Fruit fly (Drosophila melanogaster): ENCODE results near the gene Dbct.

The Dbct gene

DNA sequence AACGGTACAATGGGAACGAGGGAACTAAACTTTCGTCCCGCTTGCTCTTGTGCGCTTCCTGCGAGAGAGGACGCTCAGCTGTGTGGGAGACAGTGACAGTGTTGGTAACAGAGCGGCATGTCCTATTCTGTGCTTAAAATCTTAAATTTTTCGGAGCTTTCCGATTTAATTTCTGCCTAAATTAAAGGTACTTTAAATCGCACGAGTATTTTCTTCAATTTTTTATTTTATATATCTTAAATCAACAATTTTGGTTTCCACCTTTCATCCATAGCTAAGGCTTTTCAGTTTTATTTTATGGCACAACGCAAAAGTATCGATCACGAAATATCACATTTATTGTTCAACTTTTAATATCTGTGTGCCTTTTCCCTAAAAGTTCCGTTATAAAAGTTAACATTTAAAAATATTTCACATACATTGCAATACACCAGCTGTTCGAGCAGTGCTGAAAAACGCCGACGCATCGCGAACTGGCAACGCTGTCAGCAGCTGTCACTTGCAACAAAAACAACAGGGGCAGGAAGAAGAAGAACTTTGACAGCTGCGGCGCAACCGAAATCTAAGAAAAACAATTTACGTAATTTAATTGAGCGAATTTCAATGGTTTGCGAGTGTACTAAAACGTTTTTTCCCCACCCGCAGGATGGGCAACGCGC, 22.4 kb upstream of the Dbct start, which contains the start of the genes hiw and ND-B18 (continued):
- TF ChIP-seq CG8388 (GFP tag; optimal IDR thresholded peaks at IDR 0.05) (no peak), CG9437 (GFP tag; optimal IDR thresholded peaks at IDR 0.05) (no peak), slbo (GFP tag; IDR thresholded peaks at IDR 0.05) (no peak; the same call in 1 of the 2 replicates), CG17612 (GFP tag; IDR thresholded peaks at IDR 0.05) (no peak), TFAM (GFP tag; optimal IDR thresholded peaks at IDR 0.05) (no peak), Gug (GFP tag; IDR thresholded peaks at IDR 0.05) (no peak), Pdp1 (GFP tag; optimal IDR thresholded peaks at IDR 0.05) (peak in 1 of 2 experiments; percentile 93), Sox100B (GFP tag; optimal IDR thresholded peaks at IDR 0.05) (no peak), ken (GFP tag; IDR thresholded peaks at IDR 0.05) (0 out of 3 replicates have a peak, but pooled peaks have one; percentile 15), aop (GFP tag; IDR thresholded peaks at IDR 0.05) (no peak), CG4854 (GFP tag; optimal IDR thresholded peaks at IDR 0.05) (no peak), Optix (GFP tag; IDR thresholded peaks at IDR 0.05) (no peak), nmo (GFP tag; optimal IDR thresholded peaks at IDR 0.05) (peak; percentile 35), Trl (optimal IDR thresholded peaks at IDR 0.05) (peak; percentile 7 to 22), Trl (GFP tag; optimal IDR thresholded peaks at IDR 0.05) (peak; percentile 27), ttk (GFP tag; IDR thresholded peaks at IDR 0.05) (no peak), NFAT (GFP tag; IDR thresholded peaks at IDR 0.05) (no peak), Mad (GFP tag; optimal IDR thresholded peaks at IDR 0.05) (peak; percentile 29), z (GFP tag; IDR thresholded peaks at IDR 0.05) (no peak), CG8281 (tag; optimal IDR thresholded peaks at IDR 0.05) (no peak), Dll (GFP tag; IDR thresholded peaks at IDR 0.05; ENCODE audit: partially characterized antibody) (no peak), CG11398 (GFP tag; optimal IDR thresholded peaks at IDR 0.05) (no peak), bowl (GFP tag; IDR thresholded peaks at IDR 0.05) (no peak), Ravus (GFP tag; IDR thresholded peaks at IDR 0.05) (no peak), row (GFP tag; IDR thresholded peaks at IDR 0.05) (peak; percentile 23; the same call in 1 of the 3 replicates), hbn (GFP tag; IDR thresholded peaks at IDR 0.05; ENCODE audit: partially characterized antibody) (no peak), Hr3 (GFP tag; optimal IDR thresholded peaks at IDR 0.05) (peak; percentile 2), CG3726 (GFP tag; IDR thresholded peaks at IDR 0.05) (no peak), pb (GFP tag; optimal IDR thresholded peaks at IDR 0.05) (no peak), CG8478 (optimal IDR thresholded peaks at IDR 0.05) (no peak), Hmr (GFP tag; optimal IDR thresholded peaks at IDR 0.05) (peak; percentile 39), CG10543 (GFP tag; optimal IDR thresholded peaks at IDR 0.05) (no peak), MBD-R2 (GFP tag; IDR thresholded peaks at IDR 0.05) (peak; percentile 91), CG34422 (GFP tag; IDR thresholded peaks at IDR 0.05) (no peak; the same call in 2 of the 3 replicates), gcm2 (GFP tag; optimal IDR thresholded peaks at IDR 0.05) (no peak), Dbx (GFP tag; IDR thresholded peaks at IDR 0.05) (peak; percentile 45; the same call in 1 of the 3 replicates), twi (tag; optimal IDR thresholded peaks at IDR 0.05) (no peak), slou (GFP tag; optimal IDR thresholded peaks at IDR 0.05) (no peak), fru (optimal IDR thresholded peaks at IDR 0.05) (no peak), bab2 (GFP tag; optimal IDR thresholded peaks at IDR 0.05) (no peak), stwl (tag; optimal IDR thresholded peaks at IDR 0.05) (peak; percentile 72), CTCF (GFP tag; optimal IDR thresholded peaks at IDR 0.05) (peak; percentile 49), shn (GFP tag; optimal IDR thresholded peaks at IDR 0.05) (peak; percentile 4), knrl (GFP tag; IDR thresholded peaks at IDR 0.05; ENCODE audit: partially characterized antibody) (peak; percentile 20; the same call in 1 of the 3 replicates), Sry-β (GFP tag; optimal IDR thresholded peaks at IDR 0.05) (peak; percentile 72), vfl (GFP tag; optimal IDR thresholded peaks at IDR 0.05) (no peak), Ada2b (GFP tag; IDR thresholded peaks at IDR 0.05) (no peak), btn (GFP tag; optimal IDR thresholded peaks at IDR 0.05) (no peak), CG6683 (GFP tag; optimal IDR thresholded peaks at IDR 0.05) (no peak), p53 (GFP tag; optimal IDR thresholded peaks at IDR 0.05) (peak; percentile 13), HLHmδ (GFP tag; optimal IDR thresholded peaks at IDR 0.05) (no peak), sim (GFP tag; IDR thresholded peaks at IDR 0.05) (no peak)

Data from whole organism, embryonic.